Worm (Caenorhabditis elegans) whole organism, L2 larva: Measurements from ENCODE around the gene nspb-8.

Experiments
- ama-1 ChIP-seq: fragments of 150-350 bp; optimal IDR thresholded peaks from 2 replicates; lab custom pipeline; 2018; ENCODE audit warnings: inconsistent platforms
- ceh-16 ChIP-seq: fragments of 150-350 bp; optimal IDR thresholded peaks from 2 replicates; lab custom pipeline; 2014; ENCODE audit warnings: missing biosample characterization, missing genetic modification characterization
- mab-5 ChIP-seq: fragments of 150-350 bp; optimal IDR thresholded peaks from 2 replicates; lab custom pipeline; 2014; ENCODE audit warnings: missing biosample characterization, missing genetic modification characterization
- mbf-1 ChIP-seq: sonication (generic microtip); optimal IDR thresholded peaks from 2 replicates; lab custom pipeline; 2017; ENCODE audit warnings: missing biosample characterization, missing genetic modification characterization
- mdl-1 ChIP-seq, 2 experiments: fragments of 150-350 bp in 1 of 2; sonication (generic microtip) in 1 of 2; optimal IDR thresholded peaks; 2 replicates each; lab custom pipeline; 2017; ENCODE audit warnings: missing biosample characterization in 2 of 2, missing genetic modification characterization in 2 of 2
- nhr-11 ChIP-seq: fragments of 150-350 bp; optimal IDR thresholded peaks from 2 replicates; lab custom pipeline; 2014; ENCODE audit warnings: missing biosample characterization, missing genetic modification characterization
- nhr-12 ChIP-seq: fragments of 150-350 bp; optimal IDR thresholded peaks from 2 replicates; lab custom pipeline; 2014; ENCODE audit warnings: missing biosample characterization, missing genetic modification characterization
- nhr-237 ChIP-seq: fragments of 150-350 bp; optimal IDR thresholded peaks from 2 replicates; lab custom pipeline; 2014; ENCODE audit warnings: missing biosample characterization, missing genetic modification characterization
- snpc-4 ChIP-seq: fragments of 150-350 bp; optimal IDR thresholded peaks from 2 replicates; lab custom pipeline; 2014; ENCODE audit warnings: missing biosample characterization, missing genetic modification characterization
- unc-62 ChIP-seq: fragments of 150-350 bp; optimal IDR thresholded peaks from 2 replicates; lab custom pipeline; 2014; ENCODE audit warnings: missing biosample characterization, missing genetic modification reagents, missing genetic modification characterization

- TF ChIP-seq ama-1 (lab: Kevin White, UChicago) (no peak), nhr-12 (no peak), unc-62 (GFP tag; lab: Kevin White, UChicago) (no peak), nhr-11 (tag; lab: Kevin White, UChicago) (no peak), mbf-1 (tag; lab: Kevin White, UChicago) (no peak), snpc-4 (no peak), ceh-16 (tag; lab: Kevin White, UChicago) (no peak), mdl-1 (tag; optimal IDR thresholded peaks at IDR 0.05; lab: Kevin White, UChicago) (no peak), nhr-237 (tag; lab: Kevin White, UChicago) (no peak), mab-5 (tag; lab: Kevin White, UChicago) (no peak)
Measured at ce11 chrII:14619806-14620205, 39.4 kb upstream of the nspb-8 start.
